Worm (Caenorhabditis elegans) whole organism, midembryonic: ENCODE data around the gene dhp-2.

Experiments
- T22C8.4 ChIP-seq: fragments of 200-800 bp; sonication (Bioruptor generic); IDR thresholded peaks from 2 replicates; pipeline ENCODE4 v1.3.6; 2022; ENCODE audit warnings: missing genetic modification characterization, missing compliant biosample characterization
- flt-1 ChIP-seq: fragments of 200-800 bp; sonication (Bioruptor generic); IDR thresholded peaks from 2 replicates; pipeline ENCODE4 v1.3.6; 2022; ENCODE audit warnings: missing genetic modification characterization, missing compliant biosample characterization
- klf-2 ChIP-seq: fragments of 200-800 bp; sonication (Bioruptor generic); conservative IDR thresholded peaks from 2 replicates; pipeline ENCODE4 v1.3.6; 2022; ENCODE audit warnings: missing genetic modification reagents, missing genetic modification characterization, missing compliant biosample characterization
- med-1 ChIP-seq: sonication (generic microtip); optimal IDR thresholded peaks from 2 replicates; lab custom pipeline; 2017; ENCODE audit warnings: missing genetic modification characterization, mild to moderate bottlenecking, missing compliant biosample characterization, antibody characterized with exemption, missing genetic modification reagents; ENCODE audit not compliant: insufficient read depth
- ref-1 ChIP-seq: fragments of 200-800 bp; sonication (Bioruptor generic); conservative IDR thresholded peaks from 2 replicates; pipeline ENCODE4 v1.3.6; 2022; ENCODE audit warnings: missing genetic modification reagents, missing genetic modification characterization, missing compliant biosample characterization
- ztf-29 ChIP-seq: fragments of 200-800 bp; sonication (Bioruptor generic); IDR thresholded peaks from 2 replicates; pipeline ENCODE4 v1.3.6; 2022; ENCODE audit warnings: missing genetic modification reagents, missing genetic modification characterization, missing compliant biosample characterization

ce11 chrIV:9948035-9948434, 29.9 kb upstream of the dhp-2 start:
- no peak for TF ChIP-seq med-1 (GFP tag; lab: Kevin White, UChicago)
- TF ChIP-seq ztf-29 (GFP tag; lab: Robert Waterston, UW), result no peak
- no peak for TF ChIP-seq ref-1 (GFP tag; lab: Robert Waterston, UW)
- no peak for TF ChIP-seq T22C8.4
- TF ChIP-seq klf-2, result no peak
- no peak for TF ChIP-seq flt-1 (GFP tag; lab: Robert Waterston, UW)
